Worm (Caenorhabditis elegans) whole organism, L4 larva: ENCODE measurements around the gene srh-268.
"Not testable (repeated sequence)": the region's sequence is repeated elsewhere in the genome, so short reads cannot be mapped to it uniquely, and the experiment has no call there.

ENCODE experiments used
- Y5F2A.4 ChIP-seq: fragments of 200-800 bp; sonication (Bioruptor generic); optimal IDR thresholded peaks from 2 replicates; lab custom pipeline; 2018; ENCODE audit warnings: mild to moderate bottlenecking, missing genetic modification characterization, missing compliant biosample characterization
- aha-1 ChIP-seq: fragments of 150-350 bp; peaks from one replicate; lab custom pipeline; 2014; ENCODE audit warnings: missing biosample characterization, missing genetic modification characterization
- aly-2 ChIP-seq: sonication (generic microtip); optimal IDR thresholded peaks from 2 replicates; lab custom pipeline; 2018; ENCODE audit warnings: missing biosample characterization, missing genetic modification characterization
- ceh-20 ChIP-seq: fragments of 200-800 bp; sonication (Bioruptor generic); IDR thresholded peaks from 2 replicates; pipeline ENCODE4 v1.3.6; 2022; ENCODE audit warnings: missing genetic modification reagents, missing genetic modification characterization, missing compliant biosample characterization
- gei-8 ChIP-seq: fragments of 200-800 bp; sonication (Bioruptor generic); optimal IDR thresholded peaks from 2 replicates; lab custom pipeline; 2018; ENCODE audit warnings: mild to moderate bottlenecking, missing genetic modification characterization, missing compliant biosample characterization
- hmg-1.1 ChIP-seq: fragments of 200-800 bp; sonication (Bioruptor generic); IDR thresholded peaks from 2 replicates; pipeline ENCODE4 v1.3.6; 2022; ENCODE audit warnings: missing genetic modification reagents, missing genetic modification characterization, missing compliant biosample characterization
- jun-1 ChIP-seq: fragments of 150-350 bp; optimal IDR thresholded peaks from 2 replicates; lab custom pipeline; 2014; ENCODE audit warnings: missing biosample characterization, missing genetic modification reagents, missing genetic modification characterization
- snpc-4 ChIP-seq: fragments of 150-350 bp; optimal IDR thresholded peaks from 2 replicates; lab custom pipeline; 2014; ENCODE audit warnings: missing biosample characterization, missing genetic modification characterization

DNA sequence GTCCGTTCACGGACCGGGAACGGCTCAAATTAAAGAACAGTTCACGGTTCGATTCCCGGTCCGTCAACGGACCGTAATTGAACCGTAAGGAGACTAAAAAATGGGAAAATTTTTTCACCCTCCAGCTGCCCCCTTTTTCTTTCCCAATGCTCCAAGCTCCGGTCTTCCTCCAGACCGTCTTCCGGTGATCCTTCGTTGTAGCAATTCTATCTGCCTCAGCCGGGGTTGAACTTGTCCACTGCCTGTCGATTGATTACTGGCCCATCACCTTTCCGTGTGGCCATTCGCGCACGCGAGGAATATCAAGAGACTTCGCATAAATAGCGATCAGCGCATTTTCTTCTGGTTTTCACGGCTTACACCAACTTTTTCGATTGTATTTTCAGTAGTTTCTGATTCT is 9.4 kb downstream of the srh-268 start:
- not testable (repeated sequence) for TF ChIP-seq gei-8; aly-2; jun-1 (tag; lab: Kevin White, UChicago); snpc-4 (tag; lab: Kevin White, UChicago); Y5F2A.4; aha-1 (tag; lab: Kevin White, UChicago); hmg-1.1 (GFP tag; lab: Robert Waterston, UW)
- 0 out of 2 replicates have a peak, but pooled peaks have one; percentile 59 for TF ChIP-seq ceh-20
